Fruit fly (Drosophila melanogaster) whole organism, prepupa: Measurements from ENCODE around the gene CG3984.

Source experiments
- CG10631 ChIP-seq: fragments of 200-800 bp; sonication (Bioruptor generic); optimal IDR thresholded peaks from 2 replicates; lab custom pipeline; 2016; ENCODE audit warnings: missing biosample characterization, missing genetic modification characterization
- CG10669 ChIP-seq: fragments of 200-800 bp; sonication (Bioruptor generic); optimal IDR thresholded peaks from 3 replicates; lab custom pipeline; 2018; ENCODE audit warnings: missing biosample characterization, mild to moderate bottlenecking, missing genetic modification characterization, moderate library complexity
- CG11294 ChIP-seq: fragments of 200-800 bp; sonication (Bioruptor generic); IDR thresholded peaks from 2 replicates; pipeline ENCODE4 v1.3.6; 2022; ENCODE audit warnings: missing biosample characterization, missing genetic modification characterization
- CG11762 ChIP-seq: fragments of 200-800 bp; sonication (Bioruptor generic); optimal IDR thresholded peaks from 3 replicates; lab custom pipeline; 2016; ENCODE audit warnings: missing biosample characterization, missing genetic modification characterization; ENCODE audit not compliant: insufficient read depth
- CG11902 ChIP-seq: fragments of 200-800 bp; sonication (Bioruptor generic); optimal IDR thresholded peaks from 3 replicates; lab custom pipeline; 2016; ENCODE audit warnings: missing biosample characterization, missing genetic modification characterization
- CG1621 ChIP-seq: fragments of 200-800 bp; sonication (Bioruptor generic); optimal IDR thresholded peaks from 3 replicates; lab custom pipeline; 2018; ENCODE audit warnings: missing biosample characterization, mild to moderate bottlenecking, missing genetic modification characterization
- CG3032 ChIP-seq: fragments of 200-800 bp; optimal IDR thresholded peaks from 2 replicates; lab custom pipeline; 2019; ENCODE audit warnings: missing biosample characterization, mild to moderate bottlenecking, missing genetic modification characterization, moderate library complexity
- CG32006 ChIP-seq: fragments of 200-800 bp; sonication (Bioruptor generic); optimal IDR thresholded peaks from 3 replicates; lab custom pipeline; 2017; ENCODE audit warnings: missing biosample characterization, mild to moderate bottlenecking, missing genetic modification characterization
- CG34406 ChIP-seq: fragments of 200-800 bp; sonication (Bioruptor generic); optimal IDR thresholded peaks from 3 replicates; lab custom pipeline; 2016; ENCODE audit warnings: missing biosample characterization, missing genetic modification characterization
- CG4318 ChIP-seq: fragments of 200-800 bp; sonication (Bioruptor generic); optimal IDR thresholded peaks from 3 replicates; lab custom pipeline; 2017; ENCODE audit warnings: missing biosample characterization, mild to moderate bottlenecking, missing genetic modification characterization
- CG6792 ChIP-seq: fragments of 200-800 bp; sonication (Bioruptor generic); optimal IDR thresholded peaks from 3 replicates; lab custom pipeline; 2016; ENCODE audit warnings: missing biosample characterization, missing genetic modification characterization
- CG6854 ChIP-seq: fragments of 200-800 bp; sonication (Bioruptor generic); optimal IDR thresholded peaks from 2 replicates; lab custom pipeline; 2017; ENCODE audit warnings: missing biosample characterization, mild to moderate bottlenecking, missing genetic modification characterization
- CG7368 ChIP-seq: fragments of 200-800 bp; sonication (Bioruptor generic); optimal IDR thresholded peaks from 3 replicates; lab custom pipeline; 2016; ENCODE audit warnings: missing biosample characterization, missing genetic modification characterization
- CG8319 ChIP-seq: fragments of 200-800 bp; sonication (Bioruptor generic); optimal IDR thresholded peaks from 3 replicates; lab custom pipeline; 2016; ENCODE audit warnings: missing biosample characterization, missing genetic modification characterization
- CG8632 ChIP-seq: fragments of 200-800 bp; sonication (Bioruptor generic); optimal IDR thresholded peaks from 3 replicates; lab custom pipeline; 2016; ENCODE audit warnings: missing biosample characterization, missing genetic modification characterization
- Eip75B ChIP-seq: fragments of 200-800 bp; sonication (Bioruptor generic); optimal IDR thresholded peaks from 3 replicates; lab custom pipeline; 2016; ENCODE audit warnings: missing biosample characterization, missing genetic modification characterization
- Eip78C ChIP-seq: fragments of 200-800 bp; sonication (Bioruptor generic); peaks from one replicate; lab custom pipeline; 2016; ENCODE audit warnings: missing biosample characterization, missing genetic modification characterization
- Ets21C ChIP-seq: fragments of 200-800 bp; sonication (Bioruptor generic); optimal IDR thresholded peaks from 3 replicates; lab custom pipeline; 2016; ENCODE audit warnings: missing biosample characterization, missing genetic modification characterization
- Hr38 ChIP-seq: sonication (Bioruptor generic); optimal IDR thresholded peaks from 2 replicates; lab custom pipeline; 2016; ENCODE audit warnings: missing biosample characterization, missing genetic modification characterization
- Hr39 ChIP-seq: fragments of 200-800 bp; sonication (Bioruptor generic); optimal IDR thresholded peaks from 2 replicates; lab custom pipeline; 2016; ENCODE audit warnings: missing biosample characterization, missing genetic modification characterization
- Hr4 ChIP-seq: fragments of 200-800 bp; sonication (Bioruptor generic); optimal IDR thresholded peaks from 3 replicates; lab custom pipeline; 2016; ENCODE audit warnings: missing biosample characterization, missing genetic modification characterization
- Lpt ChIP-seq: fragments of 200-800 bp; sonication (Bioruptor generic); optimal IDR thresholded peaks from 3 replicates; lab custom pipeline; 2016; ENCODE audit warnings: missing biosample characterization, missing genetic modification characterization
- Smox ChIP-seq: fragments of 200-800 bp; sonication (Bioruptor generic); optimal IDR thresholded peaks from 3 replicates; lab custom pipeline; 2016; ENCODE audit warnings: missing biosample characterization, missing genetic modification characterization
- Sox14 ChIP-seq: fragments of 200-800 bp; sonication (Bioruptor generic); optimal IDR thresholded peaks from 3 replicates; lab custom pipeline; 2016; ENCODE audit warnings: missing biosample characterization, missing genetic modification characterization
- achi ChIP-seq: fragments of 200-800 bp; sonication (Bioruptor generic); optimal IDR thresholded peaks from 3 replicates; lab custom pipeline; 2016; ENCODE audit warnings: missing biosample characterization, missing genetic modification characterization
- eg ChIP-seq: fragments of 200-800 bp; sonication (Bioruptor generic); IDR thresholded peaks from 3 replicates; pipeline ENCODE4 v1.3.6; 2022; ENCODE audit warnings: missing biosample characterization, missing genetic modification characterization
- esn ChIP-seq: fragments of 200-800 bp; sonication (Bioruptor generic); optimal IDR thresholded peaks from 2 replicates; lab custom pipeline; 2016; ENCODE audit warnings: missing biosample characterization, mild to moderate bottlenecking, missing genetic modification characterization, moderate library complexity
- fd59A ChIP-seq: fragments of 200-800 bp; sonication (Bioruptor generic); optimal IDR thresholded peaks from 2 replicates; lab custom pipeline; 2017; ENCODE audit warnings: missing biosample characterization, mild to moderate bottlenecking, missing genetic modification characterization, missing genetic modification reagents
- fd85E ChIP-seq: fragments of 200-800 bp; sonication (Bioruptor generic); optimal IDR thresholded peaks from 3 replicates; lab custom pipeline; 2016; ENCODE audit warnings: missing biosample characterization, missing genetic modification characterization
- lz ChIP-seq: fragments of 200-800 bp; sonication (Bioruptor generic); optimal IDR thresholded peaks from 3 replicates; lab custom pipeline; 2016; ENCODE audit warnings: missing biosample characterization, missing genetic modification characterization
- net ChIP-seq: fragments of 200-800 bp; sonication (Bioruptor generic); optimal IDR thresholded peaks from 3 replicates; lab custom pipeline; 2016; ENCODE audit warnings: missing biosample characterization, missing genetic modification characterization
- pdm3 ChIP-seq: fragments of 200-800 bp; sonication (Bioruptor generic); optimal IDR thresholded peaks from 3 replicates; lab custom pipeline; 2016; ENCODE audit warnings: missing biosample characterization, missing genetic modification characterization
- salr ChIP-seq, 2 experiments: fragments of 200-800 bp; sonication (Bioruptor generic); optimal IDR thresholded peaks; 3 replicates each; lab custom pipeline; 2016 to 2018; ENCODE audit warnings: missing biosample characterization in 2 of 2, missing genetic modification characterization in 2 of 2, mild to moderate bottlenecking in 1 of 2
- ss ChIP-seq, 2 experiments: fragments of 200-800 bp; sonication (Bioruptor generic); optimal IDR thresholded peaks; 2 replicates in 1 of 2; 3 replicates in 1 of 2; lab custom pipeline; 2017 to 2018; ENCODE audit warnings: mild to moderate bottlenecking in 2 of 2, missing biosample characterization in 2 of 2, missing genetic modification characterization in 2 of 2, moderate library complexity in 1 of 2
- svp ChIP-seq: fragments of 200-800 bp; sonication (Bioruptor generic); peaks from one replicate; lab custom pipeline; 2016; ENCODE audit warnings: missing biosample characterization, missing genetic modification characterization
- vri ChIP-seq: fragments of 200-800 bp; sonication (Bioruptor generic); optimal IDR thresholded peaks from 3 replicates; lab custom pipeline; 2016; ENCODE audit warnings: missing biosample characterization, mild to moderate bottlenecking, missing genetic modification characterization

The CG3984 gene

dm6 chr3R:15147038-15147744 is 10.2 kb downstream of the CG3984 start, which contains the start of gene Glys (continued):
- TF ChIP-seq CG1621 (tag; lab: Kevin White, UChicago) (peak; percentile 62), Eip75B (GFP tag; lab: Kevin White, UChicago) (peak; percentile 70), esn (GFP tag; lab: Kevin White, UChicago) (peak; percentile 30), net (GFP tag; lab: Kevin White, UChicago) (peak; percentile 75), achi (GFP tag; lab: Kevin White, UChicago) (peak; percentile 22), Lpt (GFP tag; lab: Kevin White, UChicago) (peak; percentile 81), Sox14 (GFP tag; lab: Kevin White, UChicago) (peak; percentile 53), Hr39 (GFP tag; lab: Kevin White, UChicago) (no peak), lz (GFP tag; lab: Kevin White, UChicago) (peak; percentile 22)

- peak; percentile 37 for TF ChIP-seq Eip78C (GFP tag; lab: Kevin White, UChicago)
- TF ChIP-seq CG8632: no peak
These were observed 11.0 kb downstream of the CG3984 start for dm6 chr3R:15147872-15148444.

- no peak for TF ChIP-seq CG6854 (GFP tag; lab: Kevin White, UChicago)
- no peak for TF ChIP-seq Lpt (GFP tag; lab: Kevin White, UChicago)
- no peak for TF ChIP-seq Ets21C (GFP tag; lab: Kevin White, UChicago)
- TF ChIP-seq Eip78C (GFP tag; lab: Kevin White, UChicago): no peak
- TF ChIP-seq CG10669 (GFP tag; lab: Kevin White, UChicago): no peak
- TF ChIP-seq lz (GFP tag; lab: Kevin White, UChicago): no peak
- TF ChIP-seq fd59A (GFP tag; lab: Kevin White, UChicago): no peak
- no peak for TF ChIP-seq Hr4 (GFP tag; lab: Kevin White, UChicago)
- no peak for TF ChIP-seq CG32006
- no peak for TF ChIP-seq CG8319 (GFP tag; lab: Kevin White, UChicago)
- no peak for TF ChIP-seq ss (GFP tag; optimal IDR thresholded peaks at IDR 0.05; lab: Kevin White, UChicago)
These were observed 11.6 kb downstream of the CG3984 start for dm6 chr3R:15148562-15148961.

- TF ChIP-seq Eip78C (GFP tag; lab: Kevin White, UChicago): peak; percentile 56
- TF ChIP-seq CG6792 (GFP tag; lab: Kevin White, UChicago): no peak
- TF ChIP-seq vri: no peak
- peak; percentile 32; the same call in 1 of the 2 replicates for TF ChIP-seq CG11294 (GFP tag; lab: Robert Waterston, UW)
- peak; percentile 37 for TF ChIP-seq CG7368 (GFP tag; lab: Kevin White, UChicago)
- peak; percentile 58; the same call in 1 of the 3 replicates for TF ChIP-seq eg
These were observed 13.0 kb downstream of the CG3984 start, which contains the start of gene Gyc88E for dm6 chr3R:15149772-15150512. Gene Gyc88E (plus strand): TSS chr3R:15150375.

- no peak for TF ChIP-seq Hr38 (GFP tag; lab: Kevin White, UChicago)
- TF ChIP-seq Smox: no peak
- no peak for TF ChIP-seq CG11762
- TF ChIP-seq CG3032 (tag; lab: Kevin White, UChicago): no peak
- TF ChIP-seq svp (GFP tag; lab: Kevin White, UChicago): no peak
- TF ChIP-seq CG4318 (GFP tag; lab: Kevin White, UChicago): no peak
- no peak for TF ChIP-seq CG6854 (GFP tag; lab: Kevin White, UChicago)
- TF ChIP-seq Lpt (GFP tag; lab: Kevin White, UChicago): no peak
- no peak for TF ChIP-seq fd85E
- TF ChIP-seq CG1621 (tag; lab: Kevin White, UChicago): no peak
- no peak for TF ChIP-seq CG11902 (GFP tag; lab: Kevin White, UChicago)
- TF ChIP-seq esn (GFP tag; lab: Kevin White, UChicago): no peak
- TF ChIP-seq Ets21C (GFP tag; lab: Kevin White, UChicago): no peak
- TF ChIP-seq Eip78C (GFP tag; lab: Kevin White, UChicago): no peak
- TF ChIP-seq salr (GFP tag; optimal IDR thresholded peaks at IDR 0.05; lab: Kevin White, UChicago): no peak
- no peak for TF ChIP-seq pdm3 (GFP tag; lab: Kevin White, UChicago)
- TF ChIP-seq fd59A (GFP tag; lab: Kevin White, UChicago): no peak
- no peak for TF ChIP-seq achi (GFP tag; lab: Kevin White, UChicago)
- no peak for TF ChIP-seq CG34406 (GFP tag; lab: Kevin White, UChicago)
- TF ChIP-seq CG10631 (GFP tag; lab: Kevin White, UChicago): no peak
- TF ChIP-seq, all 60 proteins: peak for 0
These were observed 40.3 kb downstream of the CG3984 start for dm6 chr3R:15177230-15177629.
